Fruit fly (Drosophila melanogaster) S2 (cell line): ENCODE data around the gene CG32147.

Experiments used
- CG8478 ChIP-seq: fragments of >200 bp; optimal IDR thresholded peaks from 2 replicates; lab custom pipeline; 2018
- CTCF ChIP-seq, 2 experiments: fragments of >200 bp; optimal IDR thresholded peaks; 2 replicates each; lab custom pipeline; 2018

CG32147 gene

DNA sequence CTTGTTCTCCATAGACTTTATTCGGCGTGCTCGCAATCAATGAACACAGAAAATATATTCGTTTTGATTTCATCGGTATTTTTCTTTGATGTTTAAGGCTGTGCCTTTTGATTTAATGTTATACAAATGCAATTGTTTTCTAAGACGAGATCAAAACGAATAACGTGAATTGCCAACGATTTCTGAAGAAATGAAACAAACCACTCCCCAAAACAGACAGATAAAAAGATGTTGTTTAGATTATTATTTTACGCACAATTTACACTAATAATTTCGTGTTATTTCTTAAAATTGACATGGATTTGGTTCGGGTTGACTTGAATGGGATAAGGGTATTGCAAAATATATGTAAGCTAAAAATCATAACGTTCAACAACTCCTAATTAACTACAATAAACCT lies 12.6 kb downstream of the CG32147 start, which contains the start of gene CG13457:
Gene CG13457, minus strand, starts transcription at position 101 of the 400 bp plus-strand sequence.
- TF ChIP-seq CG8478 (lab: Kevin White, UChicago): no peak

DNA sequence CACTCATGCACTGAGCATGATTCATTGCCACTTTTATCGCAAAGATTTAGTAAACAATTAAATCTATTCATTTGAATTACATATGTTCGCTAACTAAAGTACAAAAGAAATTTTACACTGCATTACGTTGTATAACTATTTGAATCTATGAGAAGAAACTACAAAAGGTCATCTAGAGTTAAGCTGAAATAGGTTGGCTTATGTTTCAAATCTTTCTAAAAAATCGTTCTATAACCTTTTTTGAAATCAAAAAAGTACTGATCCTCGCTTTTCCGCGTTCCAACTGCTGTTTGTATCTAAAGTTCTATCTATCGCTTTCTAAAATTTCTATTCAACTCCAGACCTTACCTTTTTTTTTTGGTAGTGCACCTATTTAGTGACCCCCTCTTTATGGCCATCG lies 18.1 kb downstream of the CG32147 start:
- TF ChIP-seq CG8478 (lab: Kevin White, UChicago): no peak

dm6 chr3L:15125077-15125652 lies 18.7 kb downstream of the CG32147 start, which contains the start of gene CG16959:
TSS of gene CG16959 (minus strand) at chr3L:15125321.
- TF ChIP-seq CG8478 (lab: Kevin White, UChicago) (no peak), CTCF (optimal IDR thresholded peaks at IDR 0.05; lab: Kevin White, UChicago) (no peak)

- TF ChIP-seq CTCF (optimal IDR thresholded peaks at IDR 0.05; lab: Kevin White, UChicago): no peak
- TF ChIP-seq CG8478 (lab: Kevin White, UChicago): no peak
Observed at dm6 chr3L:15123736-15124135, 20.1 kb downstream of the CG32147 start.

DNA sequence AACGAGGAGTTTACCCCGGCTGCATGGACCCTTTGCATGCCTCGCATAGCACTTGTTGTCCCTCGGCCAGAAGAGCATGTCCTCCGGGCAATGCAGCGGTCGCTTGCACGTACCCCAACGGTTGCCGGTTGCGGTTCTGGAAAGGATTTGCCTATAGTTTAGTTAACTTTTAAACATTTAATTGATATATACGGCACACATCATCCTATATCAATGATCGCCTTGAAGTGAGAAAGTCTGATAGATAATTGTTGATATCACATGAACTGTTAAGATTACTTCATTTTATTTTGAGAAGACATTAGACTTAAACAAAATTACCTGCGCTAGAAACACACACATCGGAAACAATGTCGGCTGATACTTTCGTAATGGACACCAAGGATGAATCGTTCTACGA lies 22.6 kb downstream of the CG32147 start, which contains the start of gene CG32847:
Gene CG32847, plus strand, starts transcription at position 301 of the 400 bp plus-strand sequence.
- TF ChIP-seq CG8478 (lab: Kevin White, UChicago) (no peak), CTCF (optimal IDR thresholded peaks at IDR 0.05; lab: Kevin White, UChicago) (no peak)

- no peak for TF ChIP-seq CTCF (optimal IDR thresholded peaks at IDR 0.05; lab: Kevin White, UChicago)
- TF ChIP-seq CG8478 (lab: Kevin White, UChicago): no peak
Observed at dm6 chr3L:15116536-15116935, 27.3 kb downstream of the CG32147 start, which contains the start of gene Cep135. TSS of gene Cep135 (plus strand) at chr3L:15116737.

DNA sequence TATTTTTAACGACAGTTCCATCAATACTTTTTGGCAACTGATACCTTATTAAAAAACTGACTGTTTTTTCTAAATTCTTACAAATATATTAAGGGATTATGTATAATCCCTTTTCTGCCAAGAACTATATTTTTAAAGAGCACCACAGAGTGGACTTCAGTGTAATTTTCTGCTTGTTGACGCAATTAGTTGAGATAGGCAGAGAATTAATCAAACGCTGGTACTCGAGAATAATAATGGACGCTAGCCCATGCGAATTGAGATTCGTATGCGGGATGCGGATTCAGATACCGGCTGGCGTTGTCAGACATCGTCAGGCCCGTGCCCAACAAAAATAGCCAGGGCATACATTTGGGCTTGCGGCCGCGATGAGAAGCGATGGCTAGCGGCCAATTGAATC lies 30.6 kb downstream of the CG32147 start, which contains the start of gene CG13458:
Gene CG13458, plus strand, starts transcription at position 301 of the 400 bp plus-strand sequence.
- TF ChIP-seq CG8478 (lab: Kevin White, UChicago): no peak
- no peak for TF ChIP-seq CTCF (optimal IDR thresholded peaks at IDR 0.05; lab: Kevin White, UChicago)

- TF ChIP-seq CTCF (optimal IDR thresholded peaks at IDR 0.05; lab: Kevin White, UChicago): no peak
Observed at dm6 chr3L:15108948-15109347, 34.9 kb downstream of the CG32147 start.

DNA sequence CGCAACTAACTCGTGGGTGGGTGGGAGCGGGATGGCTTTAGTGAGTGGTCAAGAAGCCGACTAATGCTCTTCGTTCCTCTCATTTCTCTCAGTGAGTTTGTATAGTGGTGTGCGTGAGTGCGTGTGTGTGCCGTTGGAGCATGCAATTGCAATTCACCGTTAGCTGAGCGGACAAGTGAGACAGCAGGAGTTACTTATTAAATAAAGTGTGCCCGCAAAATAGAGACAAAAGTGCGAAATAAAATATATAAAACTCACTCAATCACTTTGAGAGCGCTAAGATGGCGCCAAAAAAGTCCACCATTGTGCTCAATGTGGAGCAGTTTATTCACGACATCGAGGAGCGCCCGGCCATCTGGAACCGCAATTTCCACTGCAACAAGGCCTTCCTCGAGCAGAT lies 35.3 kb downstream of the CG32147 start:
- no peak for TF ChIP-seq CTCF (optimal IDR thresholded peaks at IDR 0.05; lab: Kevin White, UChicago)
- TF ChIP-seq CG8478 (lab: Kevin White, UChicago): no peak

DNA sequence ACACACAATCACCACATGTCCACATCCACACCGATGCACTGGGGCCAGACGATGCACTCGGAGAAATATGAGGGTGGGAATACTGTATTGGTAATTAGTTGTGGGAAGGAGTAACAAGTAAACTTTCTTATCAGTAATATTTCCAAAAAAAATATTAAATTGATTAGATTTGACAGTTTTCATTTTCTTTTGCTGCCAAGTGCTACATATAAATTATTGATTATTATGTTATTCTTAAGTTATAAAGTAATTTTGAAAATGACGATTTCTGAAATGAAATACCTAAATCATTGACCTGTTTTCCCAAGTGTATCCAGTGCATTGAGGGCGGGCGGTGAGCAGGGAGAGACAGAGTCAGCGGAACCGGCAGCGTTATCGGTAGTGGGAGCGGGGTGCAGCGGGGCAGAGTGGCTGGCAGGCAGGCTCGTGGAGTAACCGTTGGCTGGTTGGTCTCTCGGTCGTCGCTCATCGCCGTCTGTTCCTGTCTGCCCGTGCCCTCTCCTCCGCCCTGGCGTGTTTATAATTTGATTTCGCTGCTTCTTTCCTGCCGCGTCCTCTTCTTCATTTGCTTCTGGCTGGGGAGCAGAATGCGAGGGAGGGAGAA lies 36.0 kb downstream of the CG32147 start:
- TF ChIP-seq CTCF (optimal IDR thresholded peaks at IDR 0.05; lab: Kevin White, UChicago): no peak
- no peak for TF ChIP-seq CG8478 (lab: Kevin White, UChicago)

DNA sequence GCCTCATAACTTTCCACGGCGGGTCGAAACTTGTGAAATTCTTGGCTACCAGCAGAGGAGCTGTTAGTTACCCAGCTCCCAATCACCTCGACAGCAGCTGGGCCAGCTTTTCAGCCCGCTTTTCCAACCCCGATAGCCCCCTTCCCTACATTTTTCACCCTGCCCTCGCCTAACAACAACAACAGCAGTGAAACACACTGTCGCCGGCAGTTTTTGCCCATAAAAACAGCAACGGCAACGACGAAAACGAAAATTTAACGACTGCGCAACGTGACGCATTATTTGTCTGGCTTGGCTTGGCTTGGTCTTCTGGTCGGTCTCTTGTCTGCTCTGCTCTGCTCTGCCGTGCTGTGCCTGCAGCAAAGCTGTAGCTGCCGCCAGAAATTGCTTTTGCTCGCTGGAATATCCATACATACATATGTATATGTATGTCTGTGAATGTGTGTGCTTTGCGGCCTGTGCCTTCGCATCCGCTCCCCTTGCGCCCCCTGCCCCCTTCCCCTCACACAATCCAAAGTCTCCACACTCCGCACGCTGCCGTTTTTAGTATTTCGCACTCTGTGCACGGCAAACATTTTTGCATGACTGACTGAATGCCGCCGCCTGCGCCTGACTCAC lies 36.6 kb downstream of the CG32147 start:
- TF ChIP-seq CTCF (optimal IDR thresholded peaks at IDR 0.05; lab: Kevin White, UChicago): no peak
- TF ChIP-seq CG8478 (lab: Kevin White, UChicago): no peak

DNA sequence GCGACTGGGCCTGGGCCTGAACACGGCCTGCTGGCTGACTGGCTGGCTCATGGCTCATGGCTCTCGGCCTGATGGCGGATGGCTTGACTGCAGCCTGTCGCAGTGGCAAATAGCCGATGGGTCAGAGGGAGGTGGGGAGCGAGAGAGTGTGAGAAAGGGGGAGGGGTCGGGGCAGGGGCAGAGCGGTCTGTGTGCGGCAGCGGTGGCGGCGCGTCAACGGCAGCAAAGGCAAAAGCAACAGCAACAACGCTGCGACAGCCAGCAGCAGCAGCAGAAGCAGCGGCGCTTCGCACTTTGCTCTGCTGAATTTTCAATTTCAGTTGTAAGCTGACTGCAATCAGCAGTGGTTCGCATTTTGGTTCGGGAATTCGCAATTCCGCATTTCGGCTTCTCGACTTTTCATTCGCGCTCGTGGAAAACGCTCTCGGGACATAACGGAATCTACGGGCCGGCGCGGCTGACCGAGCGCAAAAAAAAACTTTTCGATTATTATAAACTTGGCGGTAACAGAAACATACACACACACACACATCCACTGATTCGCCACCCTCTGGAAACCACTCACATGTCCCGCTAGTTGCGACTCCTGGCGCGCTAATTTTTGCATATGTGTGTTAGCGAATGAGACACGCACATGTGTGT lies 38.2 kb downstream of the CG32147 start, which contains the start of gene CG45071:
Gene CG45071, plus strand, starts transcription at position 317 of the 642 bp plus-strand sequence.
- TF ChIP-seq CTCF (optimal IDR thresholded peaks at IDR 0.05; lab: Kevin White, UChicago) (no peak), CG8478 (lab: Kevin White, UChicago) (no peak)

DNA sequence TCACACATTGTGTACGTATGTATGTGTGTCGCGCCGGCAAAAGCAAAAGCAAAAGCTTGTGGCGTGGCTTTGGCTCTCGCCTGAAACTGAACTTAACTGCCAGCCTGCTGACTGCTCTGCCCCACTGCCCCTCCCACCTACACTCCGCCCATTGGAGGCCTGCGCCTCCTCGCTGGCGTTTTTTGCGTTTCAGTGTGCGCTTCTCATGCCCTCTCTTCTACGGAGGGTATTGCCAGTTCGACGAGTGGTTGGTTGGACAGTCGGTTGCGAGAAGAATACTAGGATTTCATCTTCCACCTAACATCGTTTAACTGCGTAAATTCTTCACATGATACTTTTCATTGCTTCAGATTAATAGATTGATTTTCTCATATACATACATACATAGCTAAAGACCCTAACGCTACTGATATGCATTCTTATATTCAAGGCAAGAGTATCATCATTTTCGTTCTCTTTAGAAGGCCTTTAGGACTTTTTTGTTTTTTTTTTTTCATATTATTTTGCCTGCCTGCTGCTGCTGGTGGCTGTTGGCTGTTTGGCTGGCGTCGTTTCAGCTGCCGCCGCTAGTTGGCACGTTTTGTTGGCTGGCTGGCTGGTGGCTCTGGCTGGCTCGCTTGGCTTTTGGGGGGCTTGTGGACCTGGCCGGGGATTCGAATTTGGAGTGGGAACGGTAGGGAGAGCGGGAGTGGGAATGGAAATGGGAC lies 38.9 kb downstream of the CG32147 start:
- TF ChIP-seq CG8478 (lab: Kevin White, UChicago) (no peak), CTCF (optimal IDR thresholded peaks at IDR 0.05; lab: Kevin White, UChicago) (no peak)
